Worm (Caenorhabditis elegans) whole organism, mixed stage, embryonic: ENCODE results near the gene srd-39.

Source experiments
- blmp-1 ChIP-seq: fragments of 150-350 bp; optimal IDR thresholded peaks from 2 replicates; lab custom pipeline; 2014; ENCODE audit warnings: missing biosample characterization, missing genetic modification characterization
- ces-1 ChIP-seq: fragments of 150-350 bp; optimal IDR thresholded peaks from 2 replicates; lab custom pipeline; 2014; ENCODE audit warnings: missing biosample characterization, missing genetic modification reagents, missing genetic modification characterization
- hlh-1 ChIP-seq: fragments of 150-350 bp; optimal IDR thresholded peaks from 2 replicates; lab custom pipeline; 2014; ENCODE audit warnings: missing biosample characterization, missing genetic modification reagents, missing genetic modification characterization
- lin-13 ChIP-seq: fragments of 150-350 bp; optimal IDR thresholded peaks from 2 replicates; lab custom pipeline; 2014; ENCODE audit warnings: missing biosample characterization, missing genetic modification characterization
- lsy-2 ChIP-seq: fragments of 150-350 bp; optimal IDR thresholded peaks from 2 replicates; lab custom pipeline; 2014; ENCODE audit warnings: missing biosample characterization, missing genetic modification characterization
- nhr-12 ChIP-seq: fragments of 150-350 bp; optimal IDR thresholded peaks from 2 replicates; lab custom pipeline; 2014; ENCODE audit warnings: missing biosample characterization, missing genetic modification characterization
- nhr-28 ChIP-seq: fragments of 150-350 bp; optimal IDR thresholded peaks from 2 replicates; lab custom pipeline; 2014; ENCODE audit warnings: missing biosample characterization, missing genetic modification characterization
- nhr-76 ChIP-seq: sonication (generic microtip); optimal IDR thresholded peaks from 2 replicates; lab custom pipeline; 2017; ENCODE audit warnings: missing biosample characterization, missing genetic modification characterization
- snpc-4 ChIP-seq: fragments of 150-350 bp; optimal IDR thresholded peaks from 2 replicates; lab custom pipeline; 2014; ENCODE audit warnings: missing biosample characterization, missing genetic modification characterization
- unc-120 ChIP-seq: sonication (generic microtip); optimal IDR thresholded peaks from 2 replicates; lab custom pipeline; 2017; ENCODE audit warnings: missing genetic modification characterization, missing compliant biosample characterization; ENCODE audit not compliant: poor library complexity, severe bottlenecking
- unc-62 ChIP-seq: fragments of 150-350 bp; optimal IDR thresholded peaks from 2 replicates; lab custom pipeline; 2014; ENCODE audit warnings: missing biosample characterization, missing genetic modification reagents, missing genetic modification characterization

- TF ChIP-seq snpc-4 (tag; lab: Kevin White, UChicago), result no peak
- TF ChIP-seq nhr-28 (tag; lab: Kevin White, UChicago), result no peak
- TF ChIP-seq lsy-2 (tag; lab: Kevin White, UChicago), result no peak
- TF ChIP-seq hlh-1 (tag; lab: Kevin White, UChicago), result no peak
- TF ChIP-seq blmp-1, result no peak
- TF ChIP-seq unc-120 (tag; lab: Kevin White, UChicago), result no peak
- TF ChIP-seq lin-13 (tag; lab: Kevin White, UChicago), result no peak
- TF ChIP-seq ces-1 (GFP tag; lab: Kevin White, UChicago), result no peak
- TF ChIP-seq unc-62, result no peak
- no peak for TF ChIP-seq nhr-12
- no peak for TF ChIP-seq nhr-76
Measured at ce11 chrX:13290531-13290930, 9.9 kb downstream of the srd-39 start, which contains the start of gene R04D3.3.
